Fruit fly (Drosophila melanogaster) whole organism, embryonic: ENCODE data around the gene CG1738.

Experiments
- CG10267 ChIP-seq: fragments of 200-800 bp; sonication (Bioruptor generic); optimal IDR thresholded peaks from 2 replicates; lab custom pipeline; 2018; ENCODE audit warnings: missing biosample characterization, mild to moderate bottlenecking, missing genetic modification characterization, moderate library complexity
- CG11085 ChIP-seq: fragments of 200-800 bp; sonication (Bioruptor generic); IDR thresholded peaks from 2 replicates; pipeline ENCODE4 v1.3.6; 2022; ENCODE audit warnings: missing biosample characterization, missing genetic modification characterization
- CG14860 ChIP-seq: fragments of 200-800 bp; sonication (Bioruptor generic); IDR thresholded peaks from 3 replicates; pipeline ENCODE4 v1.3.6; 2022; ENCODE audit warnings: missing biosample characterization, missing genetic modification characterization; ENCODE audit not compliant: partially characterized antibody
- CG17612 ChIP-seq: fragments of 200-800 bp; sonication (Bioruptor generic); IDR thresholded peaks from 2 replicates; pipeline ENCODE4 v1.3.6; 2022; ENCODE audit warnings: missing biosample characterization, missing genetic modification characterization
- CG18476 ChIP-seq: fragments of 200-800 bp; sonication (Bioruptor generic); optimal IDR thresholded peaks from 2 replicates; lab custom pipeline; 2016; ENCODE audit warnings: missing biosample characterization, mild to moderate bottlenecking, missing genetic modification characterization
- CG18619 ChIP-seq: fragments of 200-800 bp; sonication (Bioruptor generic); optimal IDR thresholded peaks from 3 replicates; lab custom pipeline; 2017; ENCODE audit warnings: missing biosample characterization, mild to moderate bottlenecking, missing genetic modification characterization
- CG18764 ChIP-seq: fragments of 200-800 bp; sonication (Bioruptor generic); optimal IDR thresholded peaks from 3 replicates; lab custom pipeline; 2016; ENCODE audit warnings: missing biosample characterization, missing genetic modification characterization
- CG6683 ChIP-seq: fragments of 200-800 bp; sonication (Bioruptor generic); optimal IDR thresholded peaks from 2 replicates; lab custom pipeline; 2017; ENCODE audit warnings: missing biosample characterization, mild to moderate bottlenecking, missing genetic modification characterization, missing genetic modification reagents
- CG6765 ChIP-seq: fragments of 200-800 bp; sonication (Bioruptor generic); optimal IDR thresholded peaks from 3 replicates; lab custom pipeline; 2017; ENCODE audit warnings: missing biosample characterization, mild to moderate bottlenecking, missing genetic modification characterization
- CG7357 ChIP-seq: fragments of 200-800 bp; sonication (Bioruptor generic); IDR thresholded peaks from 3 replicates; pipeline ENCODE4 v1.3.6; 2022; ENCODE audit warnings: missing biosample characterization, missing genetic modification characterization
- CG7372 ChIP-seq: fragments of 200-800 bp; sonication (Bioruptor generic); IDR thresholded peaks from 2 replicates; pipeline ENCODE4 v1.3.6; 2022; ENCODE audit warnings: missing biosample characterization, missing genetic modification characterization
- CG7556 ChIP-seq: fragments of 200-800 bp; sonication (Bioruptor generic); optimal IDR thresholded peaks from 2 replicates; lab custom pipeline; 2017; ENCODE audit warnings: missing biosample characterization, mild to moderate bottlenecking, missing genetic modification characterization
- CG9437 ChIP-seq: fragments of 200-800 bp; sonication (Bioruptor generic); optimal IDR thresholded peaks from 2 replicates; lab custom pipeline; 2018; ENCODE audit warnings: missing biosample characterization, mild to moderate bottlenecking, missing genetic modification characterization
- CrebB ChIP-seq: fragments of 200-800 bp; sonication (Bioruptor generic); optimal IDR thresholded peaks from 3 replicates; lab custom pipeline; 2018; ENCODE audit warnings: missing biosample characterization, mild to moderate bottlenecking, missing genetic modification characterization
- Dfd ChIP-seq, 2 experiments: fragments of >200 bp; optimal IDR thresholded peaks; 2 replicates each; lab custom pipeline; 2017; ENCODE audit warnings: missing biosample characterization in 2 of 2, missing genetic modification characterization in 2 of 2
- Dp ChIP-seq: fragments of 200-800 bp; sonication (Bioruptor generic); optimal IDR thresholded peaks from 2 replicates; lab custom pipeline; 2018; ENCODE audit warnings: missing biosample characterization, mild to moderate bottlenecking, missing genetic modification characterization, moderate library complexity
- Mad ChIP-seq: fragments of 200-800 bp; sonication (Bioruptor generic); optimal IDR thresholded peaks from 2 replicates; lab custom pipeline; 2016; ENCODE audit warnings: missing biosample characterization, missing genetic modification characterization
- Neu2 ChIP-seq: fragments of 200-800 bp; sonication (Bioruptor generic); optimal IDR thresholded peaks from 3 replicates; lab custom pipeline; 2016; ENCODE audit warnings: missing biosample characterization, missing genetic modification characterization, borderline replicate concordance
- YL-1 ChIP-seq: fragments of 200-800 bp; sonication (Bioruptor generic); optimal IDR thresholded peaks from 3 replicates; lab custom pipeline; 2017; ENCODE audit warnings: missing biosample characterization, mild to moderate bottlenecking, missing genetic modification characterization
- ab ChIP-seq: fragments of 200-800 bp; sonication (Bioruptor generic); optimal IDR thresholded peaks from 2 replicates; lab custom pipeline; 2016; ENCODE audit warnings: missing biosample characterization, missing genetic modification characterization
- abd-A ChIP-seq: fragments of 200-800 bp; sonication (Bioruptor generic); optimal IDR thresholded peaks from 3 replicates; lab custom pipeline; 2019; ENCODE audit warnings: missing biosample characterization, mild to moderate bottlenecking, missing genetic modification characterization, moderate library complexity
- br ChIP-seq: fragments of >200 bp; optimal IDR thresholded peaks from 2 replicates; lab custom pipeline; 2017
- cas ChIP-seq: fragments of 200-800 bp; sonication (Bioruptor generic); IDR thresholded peaks from 2 replicates; pipeline ENCODE4 v1.3.6; 2022; ENCODE audit warnings: missing biosample characterization, missing genetic modification characterization
- caup ChIP-seq: fragments of 200-800 bp; sonication (Bioruptor generic); optimal IDR thresholded peaks from 3 replicates; lab custom pipeline; 2017; ENCODE audit warnings: missing biosample characterization, mild to moderate bottlenecking, missing genetic modification characterization, moderate library complexity; ENCODE audit not compliant: severe bottlenecking
- cg ChIP-seq: fragments of 200-800 bp; sonication (Bioruptor generic); optimal IDR thresholded peaks from 3 replicates; lab custom pipeline; 2019; ENCODE audit warnings: missing biosample characterization, mild to moderate bottlenecking, missing genetic modification characterization, moderate library complexity
- cwo ChIP-seq: fragments of 200-800 bp; sonication (Bioruptor generic); optimal IDR thresholded peaks from 3 replicates; lab custom pipeline; 2017; ENCODE audit warnings: missing biosample characterization, missing genetic modification characterization, mild to moderate bottlenecking, moderate library complexity, missing genetic modification reagents
- dpn ChIP-seq, 2 experiments: fragments of 200-800 bp; sonication (Bioruptor generic); optimal IDR thresholded peaks; 3 replicates each; lab custom pipeline; 2016; ENCODE audit warnings: missing biosample characterization in 2 of 2, missing genetic modification characterization in 2 of 2
- ems ChIP-seq: fragments of 200-800 bp; sonication (Bioruptor generic); optimal IDR thresholded peaks from 3 replicates; lab custom pipeline; 2016; ENCODE audit warnings: missing biosample characterization, missing genetic modification characterization
- fd3F ChIP-seq: fragments of 200-800 bp; sonication (Bioruptor generic); optimal IDR thresholded peaks from 2 replicates; lab custom pipeline; 2018; ENCODE audit warnings: missing biosample characterization, mild to moderate bottlenecking, missing genetic modification characterization, moderate library complexity
- fru ChIP-seq: fragments of >200 bp; optimal IDR thresholded peaks from 2 replicates; lab custom pipeline; 2017
- hb ChIP-seq: fragments of 200-800 bp; sonication (Bioruptor generic); IDR thresholded peaks from 3 replicates; pipeline ENCODE4 v1.3.6; 2022; ENCODE audit warnings: missing biosample characterization, missing genetic modification characterization; ENCODE audit not compliant: partially characterized antibody
- onecut ChIP-seq: fragments of 200-800 bp; sonication (Bioruptor generic); IDR thresholded peaks from 2 replicates; pipeline ENCODE4 v1.3.6; 2022; ENCODE audit warnings: missing biosample characterization, missing genetic modification characterization
- p53 ChIP-seq: fragments of 200-800 bp; sonication (Bioruptor generic); optimal IDR thresholded peaks from 2 replicates; lab custom pipeline; 2016; ENCODE audit warnings: missing biosample characterization, missing genetic modification characterization
- pan ChIP-seq, 4 experiments: fragments of >200 bp in 3 of 4; fragments of 200-800 bp in 1 of 4; sonication (Bioruptor generic) in 1 of 4; optimal IDR thresholded peaks in 3 of 4; IDR thresholded peaks in 1 of 4; 2 replicates each; pipeline versions ENCODE4 v1.3.6 to Lab custom; 2017 to 2022; ENCODE audit warnings: missing biosample characterization in 2 of 4, missing genetic modification characterization in 2 of 4, mixed read lengths in 1 of 4
- peb ChIP-seq: fragments of 200-800 bp; sonication (Bioruptor generic); IDR thresholded peaks from 2 replicates; pipeline ENCODE4 v1.3.6; 2022; ENCODE audit warnings: missing biosample characterization, missing genetic modification characterization
- pfk ChIP-seq: fragments of 200-800 bp; sonication (Bioruptor generic); optimal IDR thresholded peaks from 2 replicates; lab custom pipeline; 2018; ENCODE audit warnings: missing biosample characterization, mild to moderate bottlenecking, missing genetic modification characterization, moderate library complexity
- row ChIP-seq: fragments of 200-800 bp; sonication (Bioruptor generic); IDR thresholded peaks from 3 replicates; pipeline ENCODE4 v1.3.6; 2022; ENCODE audit warnings: missing biosample characterization, missing genetic modification characterization
- sisA ChIP-seq: fragments of 200-800 bp; sonication (Bioruptor generic); IDR thresholded peaks from 2 replicates; pipeline ENCODE4 v1.3.6; 2022; ENCODE audit warnings: missing biosample characterization, missing genetic modification characterization
- tna ChIP-seq: fragments of 200-800 bp; sonication (Bioruptor generic); IDR thresholded peaks from 2 replicates; pipeline ENCODE4 v1.3.6; 2022; ENCODE audit warnings: missing biosample characterization, missing genetic modification characterization; ENCODE audit not compliant: partially characterized antibody
- unpg ChIP-seq: fragments of 200-800 bp; sonication (Bioruptor generic); optimal IDR thresholded peaks from 3 replicates; lab custom pipeline; 2018; ENCODE audit warnings: missing biosample characterization, mild to moderate bottlenecking, missing genetic modification characterization, moderate library complexity

Gene CG1738

dm6 chrX:11390625-11391363, 41.9 kb downstream of the CG1738 start (continued):
- TF ChIP-seq p53 (GFP tag; lab: Kevin White, UChicago) (peak; percentile 38), CG6683 (GFP tag; lab: Kevin White, UChicago) (peak; percentile 25), CG14860 (GFP tag; lab: Robert Waterston, UW) (no peak), pan (optimal IDR thresholded peaks at IDR 0.05; lab: Kevin White, UChicago) (peak in 1 of 2 experiments; percentile 10), pan (GFP tag; optimal IDR thresholded peaks at IDR 0.05 in 1 of 2, IDR thresholded peaks at IDR 0.05 in 1 of 2) (peak in 1 of 2 experiments; percentile 86), fru (lab: Kevin White, UChicago) (no peak), CG17612 (GFP tag; lab: Robert Waterston, UW) (peak; percentile 76), CG18619 (GFP tag; lab: Kevin White, UChicago) (peak; percentile 78), br (lab: Kevin White, UChicago) (no peak), Mad (GFP tag; lab: Kevin White, UChicago) (peak; percentile 45), CG7556 (GFP tag; lab: Kevin White, UChicago) (peak; percentile 74), row (peak; percentile 90), CG7372 (GFP tag; lab: Robert Waterston, UW) (peak; percentile 77), fd3F (GFP tag; lab: Kevin White, UChicago) (peak; percentile 60), ems (GFP tag; lab: Kevin White, UChicago) (peak; percentile 39), CrebB (peak; percentile 66), CG9437 (GFP tag; lab: Kevin White, UChicago) (peak; percentile 62), pfk (GFP tag; lab: Kevin White, UChicago) (no peak), cg (GFP tag; lab: Kevin White, UChicago) (no peak), CG6765 (peak; percentile 49), sisA (GFP tag; lab: Robert Waterston, UW) (peak; percentile 86), Neu2 (GFP tag; lab: Kevin White, UChicago) (no peak), abd-A (no peak), peb (GFP tag; lab: Robert Waterston, UW) (peak; percentile 63), CG18764 (GFP tag; lab: Kevin White, UChicago) (peak; percentile 57), cas (GFP tag; lab: Robert Waterston, UW) (peak; percentile 61), CG11085 (peak; percentile 70), Dp (GFP tag; lab: Kevin White, UChicago) (no peak), YL-1 (no peak), hb (no peak), CG10267 (tag; lab: Kevin White, UChicago) (peak; percentile 57), CG7357 (GFP tag; lab: Robert Waterston, UW) (peak; percentile 65), dpn (GFP tag; optimal IDR thresholded peaks at IDR 0.05; lab: Kevin White, UChicago) (peak; percentile 79 to 87), tna (GFP tag; lab: Robert Waterston, UW) (no peak), onecut (GFP tag; lab: Robert Waterston, UW) (peak; percentile 62), ab (GFP tag; lab: Kevin White, UChicago) (peak; percentile 82), caup (GFP tag; lab: Kevin White, UChicago) (peak; percentile 77), CG18476 (GFP tag; lab: Kevin White, UChicago) (peak; percentile 68), Dfd (GFP tag; optimal IDR thresholded peaks at IDR 0.05; lab: Kevin White, UChicago) (no peak), unpg (peak; percentile 75), cwo (GFP tag; lab: Kevin White, UChicago) (peak; percentile 69)
